Worm (Caenorhabditis elegans) whole organism, midembryonic: ENCODE results near the gene nep-23.

Source experiments
- cog-1 ChIP-seq: sonication (generic microtip); optimal IDR thresholded peaks from 2 replicates; lab custom pipeline; 2016; ENCODE audit warnings: missing genetic modification characterization, missing compliant biosample characterization
- flt-1 ChIP-seq: fragments of 200-800 bp; sonication (Bioruptor generic); IDR thresholded peaks from 2 replicates; pipeline ENCODE4 v1.3.6; 2022; ENCODE audit warnings: missing genetic modification characterization, missing compliant biosample characterization
- ref-1 ChIP-seq: fragments of 200-800 bp; sonication (Bioruptor generic); conservative IDR thresholded peaks from 2 replicates; pipeline ENCODE4 v1.3.6; 2022; ENCODE audit warnings: missing genetic modification reagents, missing genetic modification characterization, missing compliant biosample characterization
- ztf-23 ChIP-seq: fragments of 200-800 bp; sonication (Bioruptor generic); IDR thresholded peaks from 2 replicates; pipeline ENCODE4 v1.3.6; 2022; ENCODE audit warnings: missing genetic modification reagents, missing genetic modification characterization, missing compliant biosample characterization

DNA sequence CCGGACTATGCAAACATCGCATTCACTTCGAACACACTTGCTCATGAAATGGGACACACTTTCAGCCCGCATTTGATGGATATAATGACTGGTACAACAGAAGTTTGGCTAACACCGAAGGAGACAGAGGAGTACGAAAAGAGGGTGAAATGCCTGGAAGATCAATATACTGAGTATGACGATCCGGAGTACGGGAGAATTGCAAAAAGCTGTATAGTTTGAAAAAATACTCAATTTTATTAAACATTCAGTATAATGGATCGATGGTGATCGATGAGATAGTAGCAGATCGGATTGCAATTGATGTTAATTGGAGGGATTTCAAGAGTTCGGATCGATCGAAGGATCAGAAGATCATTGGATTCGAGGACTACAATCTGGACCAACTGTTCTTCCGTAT, 6.4 kb downstream of the nep-23 start:
- TF ChIP-seq ztf-23 (GFP tag; lab: Robert Waterston, UW) (no peak), ref-1 (GFP tag; lab: Robert Waterston, UW) (no peak), cog-1 (no peak), flt-1 (GFP tag; lab: Robert Waterston, UW) (no peak)
